Fruit fly (Drosophila melanogaster): ENCODE results near the gene CG31189.

DNA sequence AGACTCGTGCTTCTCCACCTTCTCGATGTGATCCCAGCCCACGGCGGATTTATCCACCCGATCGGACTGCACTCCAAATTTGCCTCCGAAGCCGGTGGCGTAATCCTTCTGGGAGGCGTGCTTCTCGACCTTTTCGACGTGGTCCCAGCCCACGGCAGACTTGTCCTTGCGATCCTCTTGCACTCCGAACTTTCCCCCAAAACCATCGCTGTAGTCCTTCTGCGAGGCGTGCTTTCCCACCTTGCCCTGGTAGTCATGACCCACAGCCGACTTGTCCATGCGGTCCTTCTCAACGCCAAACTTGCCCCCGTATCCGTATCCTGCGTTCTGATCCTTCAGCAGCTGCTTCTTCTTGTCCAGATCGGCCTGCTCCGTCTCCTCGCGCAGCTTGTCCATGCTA lies 17.8 kb upstream of the CG31189 start:
- no peak for TF ChIP-seq CG8478 (optimal IDR thresholded peaks at IDR 0.05)
- no peak for TF ChIP-seq pan (optimal IDR thresholded peaks at IDR 0.05)
- no peak for TF ChIP-seq psq (optimal IDR thresholded peaks at IDR 0.05)
- no peak for TF ChIP-seq usp (GFP tag; optimal IDR thresholded peaks at IDR 0.05)
- TF ChIP-seq Dll (optimal IDR thresholded peaks at IDR 0.05): no peak
- TF ChIP-seq EcR (GFP tag; optimal IDR thresholded peaks at IDR 0.05): no peak
